Worm (Caenorhabditis elegans) whole organism, L4 larva: ENCODE data around the gene F35G2.3.
A peak's percentile ranks its signal among the peaks of the same experiment; 100 is the strongest.

ENCODE experiments used
- F44E2.7 ChIP-seq: fragments of 200-800 bp; sonication (Bioruptor generic); IDR thresholded peaks from 2 replicates; pipeline ENCODE4 v2.1.2; 2022; ENCODE audit warnings: missing genetic modification characterization, missing compliant biosample characterization
- R02D3.7 ChIP-seq: fragments of 150-350 bp; sonication (generic microtip); optimal IDR thresholded peaks from 3 replicates; lab custom pipeline; 2014; ENCODE audit warnings: missing biosample characterization, missing genetic modification characterization
- T26A8.4 ChIP-seq: fragments of 200-800 bp; sonication (Bioruptor generic); IDR thresholded peaks from 2 replicates; pipeline ENCODE4 v1.3.6; 2022; ENCODE audit warnings: missing genetic modification characterization, missing compliant biosample characterization
- Y105C5A.15 ChIP-seq: fragments of 200-800 bp; sonication (Bioruptor generic); IDR thresholded peaks from 2 replicates; pipeline ENCODE4 v1.3.6; 2022; ENCODE audit warnings: missing genetic modification characterization, missing compliant biosample characterization
- aha-1 ChIP-seq: fragments of 150-350 bp; peaks from one replicate; lab custom pipeline; 2014; ENCODE audit warnings: missing biosample characterization, missing genetic modification characterization
- ama-1 ChIP-seq: fragments of 150-350 bp; optimal IDR thresholded peaks from 2 replicates; lab custom pipeline; 2014; ENCODE audit warnings: inconsistent platforms, mixed read lengths
- ceh-20 ChIP-seq: fragments of 200-800 bp; sonication (Bioruptor generic); IDR thresholded peaks from 2 replicates; pipeline ENCODE4 v1.3.6; 2022; ENCODE audit warnings: missing genetic modification reagents, missing genetic modification characterization, missing compliant biosample characterization
- ceh-32 ChIP-seq: sonication (generic microtip); optimal IDR thresholded peaks from 2 replicates; lab custom pipeline; 2016; ENCODE audit warnings: mild to moderate bottlenecking, missing genetic modification characterization, missing compliant biosample characterization; ENCODE audit not compliant: poor library complexity
- ceh-82 ChIP-seq: sonication (generic microtip); optimal IDR thresholded peaks from 2 replicates; lab custom pipeline; 2017; ENCODE audit warnings: missing biosample characterization, missing genetic modification characterization
- ctbp-1 ChIP-seq: fragments of 200-800 bp; sonication (Bioruptor generic); IDR thresholded peaks from 2 replicates; pipeline ENCODE4 v1.3.6; 2022; ENCODE audit warnings: missing genetic modification reagents, missing genetic modification characterization, missing compliant biosample characterization
- daf-16 ChIP-seq, 3 experiments: sonication (generic microtip); optimal IDR thresholded peaks; 2 replicates each; lab custom pipeline; 2016 to 2017; ENCODE audit warnings: missing genetic modification characterization in 3 of 3, missing genetic modification reagents in 3 of 3, mild to moderate bottlenecking in 2 of 3, missing compliant biosample characterization in 2 of 3, missing biosample characterization in 1 of 3, moderate library complexity in 1 of 3
- daf-19 ChIP-seq: fragments of 200-800 bp; sonication (Bioruptor generic); conservative IDR thresholded peaks from 2 replicates; pipeline ENCODE4 v1.3.6; 2022; ENCODE audit warnings: missing genetic modification characterization, missing compliant biosample characterization
- daf-8 ChIP-seq: fragments of 200-800 bp; sonication (Bioruptor generic); IDR thresholded peaks from 2 replicates; pipeline ENCODE4 v1.3.6; 2022; ENCODE audit warnings: missing genetic modification characterization, missing compliant biosample characterization
- dmd-8 ChIP-seq: fragments of 200-800 bp; sonication (Bioruptor generic); IDR thresholded peaks from 2 replicates; pipeline ENCODE4 v1.3.6; 2022; ENCODE audit warnings: missing genetic modification characterization, missing compliant biosample characterization
- duxl-1 ChIP-seq: sonication (generic microtip); optimal IDR thresholded peaks from 2 replicates; lab custom pipeline; 2016; ENCODE audit warnings: mild to moderate bottlenecking, missing genetic modification characterization, moderate library complexity, missing compliant biosample characterization; ENCODE audit not compliant: poor library complexity
- egl-43 ChIP-seq: fragments of 200-800 bp; sonication (Bioruptor generic); IDR thresholded peaks from 2 replicates; pipeline ENCODE4 v1.3.6; 2022; ENCODE audit warnings: missing genetic modification reagents, missing genetic modification characterization, missing compliant biosample characterization
- fkh-10 ChIP-seq: fragments of 150-350 bp; optimal IDR thresholded peaks from 2 replicates; lab custom pipeline; 2014; ENCODE audit warnings: missing biosample characterization, missing genetic modification reagents, missing genetic modification characterization
- gei-8 ChIP-seq: fragments of 200-800 bp; sonication (Bioruptor generic); optimal IDR thresholded peaks from 2 replicates; lab custom pipeline; 2018; ENCODE audit warnings: mild to moderate bottlenecking, missing genetic modification characterization, missing compliant biosample characterization
- hif-1 ChIP-seq, 2 experiments: sonication (generic microtip); optimal IDR thresholded peaks; 2 replicates each; lab custom pipeline; 2016 to 2017; ENCODE audit warnings: missing compliant biosample characterization in 2 of 2, missing genetic modification characterization in 2 of 2, missing genetic modification reagents in 2 of 2, missing genotype in 2 of 2, mild to moderate bottlenecking in 1 of 2
- hlh-11 ChIP-seq: fragments of 200-800 bp; sonication (Bioruptor generic); optimal IDR thresholded peaks from 2 replicates; lab custom pipeline; 2018; ENCODE audit warnings: mild to moderate bottlenecking, missing genetic modification characterization, missing compliant biosample characterization
- lin-15B ChIP-seq: fragments of 150-350 bp; sonication (generic microtip); optimal IDR thresholded peaks from 3 replicates; lab custom pipeline; 2014; ENCODE audit warnings: missing biosample characterization, missing genetic modification characterization
- lin-38 ChIP-seq: fragments of 200-800 bp; sonication (Bioruptor generic); IDR thresholded peaks from 2 replicates; pipeline ENCODE4 v1.3.6; 2022; ENCODE audit warnings: missing genetic modification reagents, missing genetic modification characterization, missing compliant biosample characterization
- madf-5 ChIP-seq, 2 experiments: fragments of 200-800 bp; sonication (Bioruptor generic); IDR thresholded peaks; 2 replicates each; pipeline ENCODE4 v1.3.6; 2022; ENCODE audit warnings: missing compliant biosample characterization in 2 of 2, missing genetic modification characterization in 2 of 2
- madf-9 ChIP-seq: fragments of 200-800 bp; sonication (Bioruptor generic); conservative IDR thresholded peaks from 2 replicates; pipeline ENCODE4 v1.3.6; 2022; ENCODE audit warnings: missing genetic modification reagents, missing genetic modification characterization, missing compliant biosample characterization
- mdl-1 ChIP-seq, 2 experiments: fragments of 150-350 bp in 1 of 2; sonication (generic microtip) in 1 of 2; optimal IDR thresholded peaks; 2 replicates each; lab custom pipeline; 2014 to 2017; ENCODE audit warnings: missing biosample characterization in 2 of 2, missing genetic modification characterization in 2 of 2
- mep-1 ChIP-seq: fragments of 150-350 bp; sonication (generic microtip); optimal IDR thresholded peaks from 3 replicates; lab custom pipeline; 2014; ENCODE audit warnings: missing biosample characterization, missing genetic modification characterization
- mxl-3 ChIP-seq: fragments of 200-800 bp; sonication (Bioruptor generic); optimal IDR thresholded peaks from 2 replicates; lab custom pipeline; 2018; ENCODE audit warnings: mild to moderate bottlenecking, missing genetic modification characterization, missing compliant biosample characterization
- nhr-10 ChIP-seq: fragments of 150-350 bp; optimal IDR thresholded peaks from 2 replicates; lab custom pipeline; 2014; ENCODE audit warnings: missing biosample characterization, missing genetic modification characterization
- nhr-111 ChIP-seq: fragments of 200-800 bp; sonication (Bioruptor generic); optimal IDR thresholded peaks from 2 replicates; lab custom pipeline; 2018; ENCODE audit warnings: mild to moderate bottlenecking, missing genetic modification characterization, missing compliant biosample characterization
- nhr-237 ChIP-seq: sonication (generic microtip); optimal IDR thresholded peaks from 2 replicates; lab custom pipeline; 2017; ENCODE audit warnings: missing biosample characterization, missing genetic modification characterization
- nhr-25 ChIP-seq: sonication (generic microtip); optimal IDR thresholded peaks from 2 replicates; lab custom pipeline; 2017; ENCODE audit warnings: missing genetic modification characterization, mild to moderate bottlenecking, missing compliant biosample characterization, antibody characterized with exemption, moderate library complexity, borderline replicate concordance; ENCODE audit not compliant: insufficient read depth
- nhr-28 ChIP-seq: fragments of 150-350 bp; optimal IDR thresholded peaks from 2 replicates; lab custom pipeline; 2014; ENCODE audit warnings: missing biosample characterization, missing genetic modification characterization
- nhr-48 ChIP-seq: sonication (generic microtip); optimal IDR thresholded peaks from 2 replicates; lab custom pipeline; 2016; ENCODE audit warnings: mild to moderate bottlenecking, missing genetic modification characterization, missing compliant biosample characterization
- nhr-76 ChIP-seq: fragments of 150-350 bp; optimal IDR thresholded peaks from 2 replicates; lab custom pipeline; 2014; ENCODE audit warnings: missing biosample characterization, missing genetic modification characterization
- pha-4 ChIP-seq, 2 experiments: fragments of 150-350 bp in 1 of 2; fragments of 200-800 bp in 1 of 2; sonication (Bioruptor generic) in 1 of 2; IDR thresholded peaks in 1 of 2; optimal IDR thresholded peaks in 1 of 2; 2 replicates each; pipeline versions ENCODE4 v1.3.6 to Lab custom; 2014 to 2022; ENCODE audit warnings: missing genetic modification characterization in 2 of 2, missing genetic modification reagents in 2 of 2, missing biosample characterization in 1 of 2, missing compliant biosample characterization in 1 of 2
- snpc-1.2 ChIP-seq: fragments of 200-800 bp; sonication (Bioruptor generic); IDR thresholded peaks from 2 replicates; pipeline ENCODE4 v1.3.6; 2022; ENCODE audit warnings: missing genetic modification reagents, missing genetic modification characterization, missing compliant biosample characterization
- spr-1 ChIP-seq: sonication (generic microtip); optimal IDR thresholded peaks from 2 replicates; lab custom pipeline; 2016; ENCODE audit warnings: mild to moderate bottlenecking, missing genetic modification characterization, missing compliant biosample characterization
- spr-3 ChIP-seq: fragments of 200-800 bp; sonication (Bioruptor generic); optimal IDR thresholded peaks from 2 replicates; lab custom pipeline; 2018; ENCODE audit warnings: mild to moderate bottlenecking, missing genetic modification characterization, missing compliant biosample characterization
- tag-97 ChIP-seq: fragments of 200-800 bp; sonication (Bioruptor generic); IDR thresholded peaks from 2 replicates; pipeline ENCODE4 v1.3.6; 2022; ENCODE audit warnings: missing genetic modification characterization, missing compliant biosample characterization
- tra-1 ChIP-seq: fragments of 200-800 bp; sonication (Bioruptor generic); IDR thresholded peaks from 2 replicates; pipeline ENCODE4 v1.3.6; 2022; ENCODE audit warnings: missing genetic modification reagents, missing genetic modification characterization, missing compliant biosample characterization
- unc-62 ChIP-seq, 3 experiments: fragments of 150-350 bp in 1 of 3; sonication (generic microtip); optimal IDR thresholded peaks in 2 of 3; peaks in 1 of 3; 1 replicate in 1 of 3; 2 replicates in 2 of 3; lab custom pipeline; 2014 to 2017; ENCODE audit warnings: missing biosample characterization in 3 of 3, missing genetic modification characterization in 3 of 3, missing genetic modification reagents in 3 of 3, missing genotype in 1 of 3
- zfp-3 ChIP-seq: fragments of 200-800 bp; sonication (Bioruptor generic); conservative IDR thresholded peaks from 2 replicates; pipeline ENCODE4 v1.3.6; 2022; ENCODE audit warnings: missing genetic modification reagents, missing genetic modification characterization, missing compliant biosample characterization
- zip-11 ChIP-seq: fragments of 200-800 bp; sonication (Bioruptor generic); IDR thresholded peaks from 2 replicates; pipeline ENCODE4 v1.3.6; 2022; ENCODE audit warnings: missing genetic modification characterization, missing compliant biosample characterization
- zip-2 ChIP-seq: fragments of 150-350 bp; optimal IDR thresholded peaks from 2 replicates; lab custom pipeline; 2014; ENCODE audit warnings: missing biosample characterization, missing genetic modification characterization

The F35G2.3 gene

ce11 chrIV:12212814-12213213 lies 3.4 kb downstream of the F35G2.3 start:
- TF ChIP-seq aha-1 (tag; lab: Kevin White, UChicago) (peak; percentile 84), T26A8.4 (GFP tag; lab: Robert Waterston, UW) (peak; percentile 48; the same call in 1 of the 2 replicates), nhr-10 (tag; lab: Kevin White, UChicago) (no peak)

- TF ChIP-seq hif-1 (tag; optimal IDR thresholded peaks at IDR 0.05; lab: Kevin White, UChicago) (peak in 1 of 2 experiments; percentile 9), egl-43 (GFP tag; lab: Robert Waterston, UW) (peak; percentile 60; the same call in 1 of the 2 replicates), daf-8 (GFP tag; lab: Robert Waterston, UW) (no peak), hlh-11 (tag; lab: Kevin White, UChicago) (peak; percentile 42), ama-1 (lab: Kevin White, UChicago) (peak; percentile 5), unc-62 (GFP tag; optimal IDR thresholded peaks at IDR 0.05 in 1 of 2; lab: Kevin White, UChicago) (peak in 1 of 2 experiments; percentile 89), unc-62 (tag; optimal IDR thresholded peaks at IDR 0.05; lab: Kevin White, UChicago) (no peak), daf-16 (GFP tag; optimal IDR thresholded peaks at IDR 0.05; lab: Kevin White, UChicago) (no peak), daf-16 (tag; optimal IDR thresholded peaks at IDR 0.05; lab: Kevin White, UChicago) (no peak)
Measured at ce11 chrIV:12215762-12216295, 6.4 kb downstream of the F35G2.3 start, which contains the start of gene phy-2. Gene phy-2 (minus strand): TSS chrIV:12215987.

DNA sequence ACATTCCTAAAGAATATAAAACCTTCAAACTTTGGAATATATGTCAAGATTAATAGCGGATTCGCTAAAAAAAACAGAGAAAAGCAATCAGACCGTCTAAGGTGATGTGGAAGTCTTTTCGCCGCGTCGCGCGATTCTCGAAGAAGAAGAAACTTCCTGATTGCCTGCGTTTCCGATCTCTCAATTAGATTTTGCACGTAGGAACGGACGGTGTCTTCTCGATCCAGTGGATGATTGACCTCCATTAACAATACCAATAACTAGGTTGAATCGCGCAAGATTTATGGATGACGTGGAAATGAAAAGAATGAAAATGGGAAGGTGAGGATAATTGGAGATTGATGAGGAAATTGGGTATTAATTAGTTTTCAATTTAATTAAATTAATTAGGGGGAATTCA lies 7.7 kb downstream of the F35G2.3 start:
- TF ChIP-seq pha-4 (GFP tag; IDR thresholded peaks at IDR 0.05; lab: Robert Waterston, UW) = no peak
- no peak for TF ChIP-seq pha-4 (tag; optimal IDR thresholded peaks at IDR 0.05; lab: Kevin White, UChicago)
- TF ChIP-seq fkh-10 = no peak
- no peak for TF ChIP-seq ceh-32
- TF ChIP-seq hif-1 (tag; optimal IDR thresholded peaks at IDR 0.05; lab: Kevin White, UChicago) = no peak
- TF ChIP-seq aha-1 (tag; lab: Kevin White, UChicago) = no peak
- peak; percentile 8 for TF ChIP-seq hlh-11 (tag; lab: Kevin White, UChicago)
- TF ChIP-seq daf-19 (GFP tag; lab: Robert Waterston, UW) = no peak
- TF ChIP-seq dmd-8 = no peak
- no peak for TF ChIP-seq duxl-1 (tag; lab: Kevin White, UChicago)
- no peak for TF ChIP-seq mep-1 (tag; lab: Kevin White, UChicago)
- no peak for TF ChIP-seq R02D3.7 (tag; lab: Kevin White, UChicago)
- TF ChIP-seq nhr-48 (tag; lab: Kevin White, UChicago) = no peak
- TF ChIP-seq F44E2.7 (GFP tag; lab: Robert Waterston, UW) = no peak
- TF ChIP-seq zfp-3 (GFP tag; lab: Robert Waterston, UW) = no peak
- TF ChIP-seq ceh-82 = no peak
- no peak for TF ChIP-seq madf-9 (GFP tag; lab: Robert Waterston, UW)
- TF ChIP-seq madf-5 (GFP tag; IDR thresholded peaks at IDR 0.05; lab: Robert Waterston, UW) = no peak
- TF ChIP-seq zip-11 = no peak
- TF ChIP-seq ceh-20 = no peak
- no peak for TF ChIP-seq zip-2 (tag; lab: Kevin White, UChicago)
- no peak for TF ChIP-seq nhr-76 (tag; lab: Kevin White, UChicago)
- TF ChIP-seq spr-3 (GFP tag; lab: Kevin White, UChicago) = no peak
- no peak for TF ChIP-seq ctbp-1
- no peak for TF ChIP-seq Y105C5A.15 (GFP tag; lab: Robert Waterston, UW)
- TF ChIP-seq nhr-28 (tag; lab: Kevin White, UChicago) = peak; percentile 22
- no peak for TF ChIP-seq spr-1 (tag; lab: Kevin White, UChicago)
- TF ChIP-seq nhr-10 (tag; lab: Kevin White, UChicago) = no peak
- TF ChIP-seq mxl-3 = no peak
- TF ChIP-seq nhr-111 (GFP tag; lab: Kevin White, UChicago) = no peak
- peak; percentile 63 for TF ChIP-seq ama-1 (lab: Kevin White, UChicago)
- no peak for TF ChIP-seq mdl-1 (tag; optimal IDR thresholded peaks at IDR 0.05; lab: Kevin White, UChicago)
- peak; percentile 58 for TF ChIP-seq nhr-25 (tag; lab: Kevin White, UChicago)
- TF ChIP-seq lin-15B (tag; lab: Kevin White, UChicago) = no peak
- no peak for TF ChIP-seq nhr-237 (tag; lab: Kevin White, UChicago)
- TF ChIP-seq gei-8 = no peak
- no peak for TF ChIP-seq lin-38 (GFP tag; lab: Robert Waterston, UW)
- TF ChIP-seq snpc-1.2 (GFP tag; lab: Robert Waterston, UW) = no peak
- no peak for TF ChIP-seq tra-1 (GFP tag; lab: Robert Waterston, UW)
- no peak for TF ChIP-seq tag-97 (GFP tag; lab: Robert Waterston, UW)
